Fruit fly (Drosophila melanogaster) Kc167 (cell line): ENCODE data around the gene KaiR1D.

Experiments used
- Myc ChIP-seq: fragments of >200 bp; optimal IDR thresholded peaks from 2 replicates; lab custom pipeline; 2017; ENCODE audit warnings: missing external identifiers
- Sin3A ChIP-seq: fragments of >200 bp; optimal IDR thresholded peaks from 2 replicates; lab custom pipeline; 2018; ENCODE audit warnings: missing external identifiers
- h ChIP-seq: fragments of >200 bp; optimal IDR thresholded peaks from 3 replicates; lab custom pipeline; 2018; ENCODE audit warnings: missing external identifiers
- insv ChIP-seq: fragments of >200 bp; optimal IDR thresholded peaks from 3 replicates; lab custom pipeline; 2018; ENCODE audit warnings: missing external identifiers
- psq ChIP-seq: fragments of >200 bp; optimal IDR thresholded peaks from 2 replicates; lab custom pipeline; 2017; ENCODE audit warnings: missing external identifiers
- ttk ChIP-seq: sonication (Bioruptor generic); optimal IDR thresholded peaks from 2 replicates; lab custom pipeline; 2017; ENCODE audit warnings: missing external identifiers

KaiR1D gene

DNA sequence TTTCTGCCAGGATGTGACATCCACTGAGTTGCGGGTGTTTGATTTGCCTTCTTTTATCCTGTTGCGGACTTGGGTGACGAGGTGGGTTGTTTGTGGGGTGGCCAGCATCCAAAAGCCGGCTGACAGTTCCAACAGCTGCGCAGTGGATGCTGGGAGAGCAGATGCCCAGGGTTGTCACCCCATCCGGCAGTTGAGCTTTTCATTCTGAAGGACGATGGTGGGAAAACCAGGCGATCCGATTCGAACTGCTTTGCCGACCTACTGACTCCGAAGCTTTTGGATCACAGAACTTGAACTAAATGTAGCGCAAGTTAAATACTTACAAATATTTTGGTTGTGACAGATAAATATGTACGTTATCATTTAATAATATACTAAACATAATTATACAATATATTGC, at the start of gene KaiR1D:
Gene KaiR1D, minus strand, starts transcription at position 28 of the 400 bp plus-strand sequence.
- TF ChIP-seq insv (no peak), ttk (lab: Kevin White, UChicago) (no peak), Sin3A (lab: Kevin White, UChicago) (no peak), h (lab: Kevin White, UChicago) (no peak), psq (lab: Kevin White, UChicago) (no peak), Myc (lab: Kevin White, UChicago) (no peak)

DNA sequence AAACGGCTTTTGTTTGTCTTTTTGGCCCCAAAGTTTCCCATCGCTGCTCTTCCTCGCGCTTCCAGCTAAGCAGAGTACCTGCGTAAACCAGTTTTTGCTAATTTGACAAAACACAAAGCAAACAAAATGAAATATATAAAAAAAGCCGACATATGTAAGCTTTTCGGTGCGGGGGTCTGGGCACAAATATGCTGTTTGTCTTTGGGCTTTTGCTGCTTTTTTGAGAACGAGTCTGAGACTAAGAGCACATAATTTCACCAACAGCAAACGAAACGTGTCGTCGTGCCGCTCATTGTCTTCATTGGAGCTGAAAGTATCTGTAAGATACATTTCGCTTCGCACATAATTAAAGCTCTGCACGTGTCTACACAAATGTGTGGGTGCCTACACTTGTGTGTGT, 49.8 kb upstream of the KaiR1D start:
- TF ChIP-seq psq (lab: Kevin White, UChicago) (no peak), insv (no peak), Sin3A (lab: Kevin White, UChicago) (no peak), Myc (lab: Kevin White, UChicago) (no peak), h (lab: Kevin White, UChicago) (no peak), ttk (lab: Kevin White, UChicago) (no peak)

DNA sequence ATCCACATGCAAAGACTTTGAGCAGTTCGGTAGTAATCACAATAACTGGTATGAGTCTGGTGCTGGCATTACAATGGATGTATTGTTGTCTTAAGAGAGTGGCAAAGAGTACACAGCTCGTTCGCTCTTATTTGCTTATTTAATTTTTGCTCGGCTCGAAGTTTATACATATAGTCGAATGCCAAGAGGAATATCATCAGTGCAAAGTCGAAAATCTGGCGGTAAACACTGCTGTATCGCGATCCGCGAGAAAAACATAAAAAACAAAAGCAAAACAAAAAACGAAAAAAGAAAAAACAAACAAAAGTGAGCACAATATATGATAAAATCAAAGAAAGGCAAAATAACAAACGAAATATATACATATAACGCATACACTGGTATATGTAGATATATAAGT, 48.1 kb upstream of the KaiR1D start, which contains the start of gene hdly:
Gene hdly, plus strand, starts transcription at position 194 of the 400 bp plus-strand sequence.
- no peak for TF ChIP-seq psq (lab: Kevin White, UChicago)
- no peak for TF ChIP-seq Myc (lab: Kevin White, UChicago)
- no peak for TF ChIP-seq insv
- no peak for TF ChIP-seq Sin3A (lab: Kevin White, UChicago)
- TF ChIP-seq h (lab: Kevin White, UChicago), result no peak
- TF ChIP-seq ttk (lab: Kevin White, UChicago), result no peak

DNA sequence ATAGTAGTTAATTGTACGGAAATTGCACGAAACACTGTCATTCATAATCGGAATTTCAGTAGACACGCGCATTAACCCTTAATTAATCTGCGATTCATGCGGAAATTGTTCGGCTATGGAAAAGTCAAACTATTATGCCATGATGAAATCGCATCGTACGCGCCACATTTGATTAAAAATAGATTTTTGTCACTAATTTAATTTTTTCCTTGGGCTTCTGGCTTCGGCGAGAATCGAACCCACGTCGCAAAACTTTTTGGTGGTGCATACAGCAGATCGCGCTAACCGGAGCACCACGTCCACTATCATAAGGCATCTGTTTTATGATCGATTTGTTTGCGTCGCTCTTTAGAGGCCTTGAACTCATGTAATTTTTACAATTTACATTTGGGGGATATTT, 46.7 kb upstream of the KaiR1D start:
- TF ChIP-seq Myc (lab: Kevin White, UChicago) (no peak), ttk (lab: Kevin White, UChicago) (no peak), psq (lab: Kevin White, UChicago) (no peak), insv (no peak), Sin3A (lab: Kevin White, UChicago) (no peak), h (lab: Kevin White, UChicago) (no peak)

DNA sequence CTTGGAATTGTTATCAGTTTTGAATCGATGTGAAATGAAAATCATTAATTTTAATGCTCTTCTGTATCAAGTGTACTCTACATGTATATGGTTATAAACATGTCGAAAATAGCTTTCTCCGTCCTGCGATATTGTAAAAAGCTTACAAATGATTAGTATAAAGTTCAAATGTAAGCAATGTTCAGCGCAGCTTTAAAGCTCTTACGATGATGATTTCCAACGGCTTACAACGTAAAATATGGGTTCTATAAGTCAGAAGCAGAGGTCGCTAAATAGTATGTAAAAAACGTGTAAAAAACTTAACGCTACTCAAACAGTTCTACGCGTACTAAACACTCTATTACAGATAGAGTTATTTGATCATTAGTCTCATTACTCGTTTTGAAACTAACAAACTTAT, 42.6 kb upstream of the KaiR1D start:
- TF ChIP-seq Myc (lab: Kevin White, UChicago) (no peak), insv (no peak), Sin3A (lab: Kevin White, UChicago) (no peak), h (lab: Kevin White, UChicago) (no peak), psq (lab: Kevin White, UChicago) (no peak), ttk (lab: Kevin White, UChicago) (no peak)

DNA sequence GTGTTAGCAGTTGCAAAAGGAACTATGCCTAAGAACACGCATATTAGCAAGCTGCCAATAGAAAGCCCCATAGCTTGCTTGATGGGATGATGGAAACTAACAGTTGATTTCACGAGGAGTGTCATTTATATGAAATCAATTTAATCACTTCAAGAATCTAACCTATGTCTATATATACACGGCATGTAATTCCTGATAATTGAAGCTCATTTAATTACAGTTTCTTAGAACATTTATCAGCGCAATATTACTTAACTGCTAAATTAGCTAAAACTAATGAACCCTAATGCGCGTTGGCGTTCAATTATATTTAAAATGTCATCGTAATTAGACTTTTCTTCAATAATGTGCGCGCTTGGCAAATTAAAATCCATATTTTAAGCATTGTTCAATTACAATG, 39.4 kb upstream of the KaiR1D start, which contains the start of gene TotX:
Gene TotX, minus strand, starts transcription at position 101 of the 400 bp plus-strand sequence.
- no peak for TF ChIP-seq Myc (lab: Kevin White, UChicago)

DNA sequence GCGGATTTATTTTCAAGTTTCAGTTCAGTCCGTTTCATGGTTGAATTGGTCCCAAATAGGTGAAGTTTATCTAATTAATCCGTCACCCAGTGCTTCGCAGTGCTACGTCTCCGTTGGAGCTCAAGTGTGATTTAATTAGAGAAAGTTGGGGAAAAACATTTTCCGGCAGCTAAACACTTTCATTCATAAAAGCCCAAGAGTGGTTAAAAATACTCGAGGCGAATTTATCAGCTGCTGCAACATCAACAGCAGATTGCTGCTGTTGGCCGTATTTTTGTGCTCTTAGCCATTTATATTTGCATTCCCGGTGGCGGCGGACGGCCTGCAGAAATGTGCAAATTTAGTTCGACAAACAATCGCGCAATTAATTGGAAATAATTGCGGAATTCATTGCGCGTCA, 35.6 kb upstream of the KaiR1D start, which contains the start of gene Grik:
Gene Grik, plus strand, starts transcription at position 301 of the 400 bp plus-strand sequence.
- TF ChIP-seq psq (lab: Kevin White, UChicago) (no peak), Sin3A (lab: Kevin White, UChicago) (no peak), Myc (lab: Kevin White, UChicago) (no peak), insv (no peak), h (lab: Kevin White, UChicago) (no peak), ttk (lab: Kevin White, UChicago) (no peak)

DNA sequence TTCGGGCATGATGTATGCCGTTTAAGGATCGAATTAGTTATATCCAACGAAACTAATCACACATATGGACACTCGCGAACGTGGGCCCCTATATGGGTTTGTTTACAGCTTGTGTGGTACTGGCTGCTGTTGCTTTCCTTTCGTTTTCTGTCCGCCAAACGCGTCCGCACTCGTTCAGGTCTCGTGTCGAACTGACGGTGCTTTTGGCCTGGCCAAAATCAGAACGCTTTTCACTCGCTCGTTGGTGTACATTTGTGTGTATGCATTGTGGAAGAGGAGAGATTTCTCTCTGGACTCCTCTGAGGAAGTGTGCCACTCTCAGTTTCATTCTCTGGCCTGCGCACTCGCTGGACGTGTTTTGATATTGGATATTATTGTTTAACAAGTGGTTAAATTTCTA, 31.1 kb upstream of the KaiR1D start, which contains the start of gene Ktl:
Gene Ktl, minus strand, starts transcription at position 193 of the 400 bp plus-strand sequence.
- no peak for TF ChIP-seq Myc (lab: Kevin White, UChicago)

DNA sequence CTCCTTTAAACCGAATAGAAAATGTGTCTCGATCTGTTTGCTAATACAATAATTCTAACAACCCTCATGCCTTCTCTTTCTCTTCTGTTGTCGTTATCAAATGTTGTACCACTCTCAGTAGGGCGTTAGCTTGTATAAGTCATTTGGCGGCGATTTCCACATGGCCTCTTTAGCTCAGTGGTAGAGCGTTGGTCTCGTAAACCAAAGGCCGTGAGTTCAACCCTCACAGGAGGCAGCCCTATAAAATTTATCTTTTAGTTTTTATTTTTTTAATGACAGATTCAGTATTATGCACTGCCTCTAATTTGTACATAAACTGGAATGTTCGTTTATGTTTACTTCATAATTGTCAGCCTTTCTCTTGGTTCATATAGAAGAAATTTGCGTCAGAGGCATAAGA, 25.5 kb upstream of the KaiR1D start:
- TF ChIP-seq Myc (lab: Kevin White, UChicago) (no peak), insv (no peak), h (lab: Kevin White, UChicago) (no peak), Sin3A (lab: Kevin White, UChicago) (no peak), psq (lab: Kevin White, UChicago) (no peak), ttk (lab: Kevin White, UChicago) (no peak)

DNA sequence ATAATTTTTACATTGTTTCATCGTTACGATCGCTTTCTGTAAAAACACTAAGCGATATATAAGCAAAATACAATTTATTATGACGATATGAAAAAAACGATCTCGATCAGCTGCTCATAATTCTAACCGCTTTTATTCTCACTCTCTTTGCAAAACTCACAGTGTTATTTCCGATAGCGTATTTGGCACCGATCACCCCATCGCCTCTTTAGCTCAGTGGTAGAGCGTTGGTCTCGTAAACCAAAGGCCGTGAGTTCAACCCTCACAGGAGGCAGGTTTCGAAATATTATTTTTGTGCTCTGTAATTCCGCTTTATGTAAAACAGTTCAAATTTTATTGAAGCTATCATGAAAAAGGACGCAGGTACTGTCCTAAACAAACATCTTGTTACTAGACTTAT, 24.9 kb upstream of the KaiR1D start:
- TF ChIP-seq Myc (lab: Kevin White, UChicago) (no peak), ttk (lab: Kevin White, UChicago) (no peak), Sin3A (lab: Kevin White, UChicago) (no peak), h (lab: Kevin White, UChicago) (no peak), psq (lab: Kevin White, UChicago) (no peak), insv (no peak)

DNA sequence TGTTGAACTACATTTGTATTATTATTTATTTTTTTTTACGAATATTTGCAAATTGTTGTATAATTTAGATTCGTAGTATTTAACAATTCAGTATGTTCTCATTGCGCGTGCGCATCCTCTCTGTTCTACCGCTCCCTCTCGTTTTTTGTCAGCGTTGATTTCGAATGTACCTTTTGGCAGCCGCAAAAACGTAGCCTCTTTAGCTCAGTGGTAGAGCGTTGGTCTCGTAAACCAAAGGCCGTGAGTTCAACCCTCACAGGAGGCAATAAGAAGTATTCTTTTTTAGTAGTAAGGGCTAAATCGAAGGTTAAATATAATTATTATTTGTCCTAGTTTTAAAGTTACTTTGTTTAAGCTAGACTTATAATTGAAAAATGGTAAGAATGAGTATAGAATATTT, 24.5 kb upstream of the KaiR1D start:
- TF ChIP-seq Myc (lab: Kevin White, UChicago) (no peak), psq (lab: Kevin White, UChicago) (no peak), insv (no peak), h (lab: Kevin White, UChicago) (no peak), Sin3A (lab: Kevin White, UChicago) (no peak), ttk (lab: Kevin White, UChicago) (no peak)

DNA sequence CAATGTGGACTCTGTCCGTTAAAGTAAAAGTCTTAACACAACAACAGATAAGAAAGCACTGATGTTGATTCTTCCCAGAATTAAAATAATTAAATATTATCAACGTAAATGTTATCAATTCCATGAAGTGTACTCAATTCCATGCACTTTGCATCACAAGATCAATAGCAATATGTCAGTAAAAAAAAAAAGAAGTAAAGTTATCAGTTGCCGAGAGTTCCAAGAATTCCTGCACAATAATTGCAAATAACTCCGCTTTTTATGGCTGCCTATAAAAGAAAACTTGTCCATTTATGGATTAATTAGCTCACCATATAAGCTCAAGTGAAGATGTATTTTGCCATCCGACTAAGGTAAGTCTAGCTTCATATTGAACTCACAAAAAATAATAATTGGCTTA, 11.4 kb upstream of the KaiR1D start, which contains the start of gene TotZ:
Gene TotZ, plus strand, starts transcription at position 301 of the 400 bp plus-strand sequence.
- TF ChIP-seq insv (no peak), Myc (lab: Kevin White, UChicago) (no peak), psq (lab: Kevin White, UChicago) (no peak), Sin3A (lab: Kevin White, UChicago) (no peak), ttk (lab: Kevin White, UChicago) (no peak), h (lab: Kevin White, UChicago) (no peak)

DNA sequence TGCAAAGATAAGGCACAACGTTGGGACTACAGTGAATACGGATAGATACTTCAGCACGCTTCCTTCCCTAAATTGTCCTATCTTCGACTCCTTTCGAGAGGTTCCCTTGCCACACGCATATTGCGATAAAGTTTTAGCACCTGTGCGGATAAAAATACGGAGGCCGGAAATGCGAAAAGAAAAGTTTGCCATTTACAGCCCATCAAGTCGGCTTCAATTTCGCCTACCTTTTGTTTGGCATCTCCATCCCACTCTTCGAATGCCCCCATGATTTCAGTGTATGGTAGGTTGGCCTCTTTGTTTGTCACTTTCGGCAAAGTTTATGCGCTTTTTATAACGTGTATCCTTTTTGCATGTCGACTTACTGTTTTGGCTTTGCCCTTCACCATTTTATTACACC, 10.6 kb upstream of the KaiR1D start:
- TF ChIP-seq insv (no peak), Myc (lab: Kevin White, UChicago) (no peak), ttk (lab: Kevin White, UChicago) (no peak), psq (lab: Kevin White, UChicago) (no peak), Sin3A (lab: Kevin White, UChicago) (no peak), h (lab: Kevin White, UChicago) (no peak)
